Worm (Caenorhabditis elegans) whole organism, L2 larva: Measurements from ENCODE around the gene Y69A2AR.23.

Source experiments
- ama-1 ChIP-seq: fragments of 150-350 bp; optimal IDR thresholded peaks from 2 replicates; lab custom pipeline; 2018; ENCODE audit warnings: inconsistent platforms
- lin-39 ChIP-seq: fragments of 150-350 bp; optimal IDR thresholded peaks from 2 replicates; lab custom pipeline; 2014; ENCODE audit warnings: missing biosample characterization, missing genetic modification reagents, missing genetic modification characterization
- lsy-2 ChIP-seq, 2 experiments: fragments of 150-350 bp in 1 of 2; sonication (generic microtip) in 1 of 2; optimal IDR thresholded peaks; 2 replicates each; lab custom pipeline; 2014 to 2017; ENCODE audit warnings: missing biosample characterization in 2 of 2, missing genetic modification characterization in 2 of 2
- mab-5 ChIP-seq: fragments of 150-350 bp; optimal IDR thresholded peaks from 2 replicates; lab custom pipeline; 2014; ENCODE audit warnings: missing biosample characterization, missing genetic modification characterization
- nhr-6 ChIP-seq: fragments of 150-350 bp; optimal IDR thresholded peaks from 2 replicates; lab custom pipeline; 2014; ENCODE audit warnings: missing biosample characterization, missing genetic modification characterization
- nhr-77 ChIP-seq: fragments of 150-350 bp; optimal IDR thresholded peaks from 2 replicates; lab custom pipeline; 2014; ENCODE audit warnings: missing biosample characterization, missing genetic modification characterization
- unc-39 ChIP-seq: fragments of 150-350 bp; optimal IDR thresholded peaks from 2 replicates; lab custom pipeline; 2014; ENCODE audit warnings: missing biosample characterization, missing genetic modification characterization
- zag-1 ChIP-seq: fragments of 150-350 bp; optimal IDR thresholded peaks from 2 replicates; lab custom pipeline; 2014; ENCODE audit warnings: missing biosample characterization, missing genetic modification characterization

DNA sequence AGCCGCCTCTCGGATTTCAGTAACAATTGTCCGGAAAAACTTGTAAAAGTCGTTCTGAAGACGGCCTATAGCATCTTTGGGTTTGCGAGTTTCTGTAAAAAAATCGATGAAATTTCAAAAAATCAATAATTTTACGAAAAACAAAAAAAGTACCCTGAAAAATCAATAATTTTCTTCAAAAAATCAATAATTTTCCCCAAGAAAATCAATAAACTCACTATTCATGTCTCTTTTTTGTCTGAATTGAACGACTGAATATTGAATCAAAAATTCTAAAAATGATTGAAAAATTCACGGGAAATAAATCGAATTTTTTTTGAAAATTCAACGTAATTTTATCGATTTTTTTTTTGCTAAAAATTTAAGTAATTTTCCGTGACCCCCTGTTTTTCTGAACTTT, at the start of gene Y69A2AR.23:
- no peak for TF ChIP-seq lin-39 (tag; lab: Kevin White, UChicago)
- no peak for TF ChIP-seq nhr-6 (tag; lab: Kevin White, UChicago)
- TF ChIP-seq zag-1 (tag; lab: Kevin White, UChicago), result no peak
- TF ChIP-seq unc-39 (tag; lab: Kevin White, UChicago), result no peak
- no peak for TF ChIP-seq mab-5 (tag; lab: Kevin White, UChicago)
- TF ChIP-seq lsy-2 (tag; optimal IDR thresholded peaks at IDR 0.05; lab: Kevin White, UChicago), result no peak
- no peak for TF ChIP-seq nhr-77 (tag; lab: Kevin White, UChicago)
- no peak for TF ChIP-seq ama-1 (lab: Kevin White, UChicago)
